Worm (Caenorhabditis elegans) whole organism, early embryonic: ENCODE measurements around the gene C45G9.10.

ENCODE experiments used
- ama-1 ChIP-seq: fragments of 150-350 bp; optimal IDR thresholded peaks from 2 replicates; lab custom pipeline; 2014
- ceh-36 ChIP-seq: sonication (generic microtip); optimal IDR thresholded peaks from 2 replicates; lab custom pipeline; 2016; ENCODE audit warnings: missing genetic modification characterization, inconsistent platforms, missing compliant biosample characterization
- ets-7 ChIP-seq: sonication (generic microtip); optimal IDR thresholded peaks from 2 replicates; lab custom pipeline; 2016; ENCODE audit warnings: missing genotype, missing genetic modification characterization, missing compliant biosample characterization
- flt-1 ChIP-seq: fragments of 200-800 bp; sonication (Bioruptor generic); IDR thresholded peaks from 2 replicates; pipeline ENCODE4 v1.3.6; 2022; ENCODE audit warnings: missing genetic modification characterization, missing compliant biosample characterization
- hmbx-1 ChIP-seq: sonication (generic microtip); optimal IDR thresholded peaks from 2 replicates; lab custom pipeline; 2016; ENCODE audit warnings: mild to moderate bottlenecking, missing genetic modification characterization, missing compliant biosample characterization
- hmg-4 ChIP-seq: fragments of 200-800 bp; sonication (Bioruptor generic); optimal IDR thresholded peaks from 2 replicates; lab custom pipeline; 2018; ENCODE audit warnings: mild to moderate bottlenecking, missing genetic modification characterization, missing compliant biosample characterization
- hnd-1 ChIP-seq: sonication (generic microtip); optimal IDR thresholded peaks from 2 replicates; lab custom pipeline; 2016; ENCODE audit warnings: missing genetic modification characterization, missing compliant biosample characterization
- pes-1 ChIP-seq: fragments of 200-800 bp; sonication (Bioruptor generic); IDR thresholded peaks from 2 replicates; pipeline ENCODE4 v1.3.6; 2022; ENCODE audit warnings: missing genetic modification reagents, missing genetic modification characterization, missing compliant biosample characterization
- scrt-1 ChIP-seq: fragments of 200-800 bp; sonication (Bioruptor generic); IDR thresholded peaks from 2 replicates; pipeline ENCODE4 v1.3.6; 2022; ENCODE audit warnings: missing genetic modification characterization, missing compliant biosample characterization
- sea-1 ChIP-seq: fragments of 200-800 bp; sonication (Bioruptor generic); conservative IDR thresholded peaks from 2 replicates; pipeline ENCODE4 v1.3.6; 2022; ENCODE audit warnings: missing genetic modification characterization, missing compliant biosample characterization
- tbx-11 ChIP-seq: fragments of 200-800 bp; sonication (Bioruptor generic); IDR thresholded peaks from 2 replicates; pipeline ENCODE4 v1.3.6; 2022; ENCODE audit warnings: missing genetic modification characterization, missing compliant biosample characterization
- tbx-37 ChIP-seq: fragments of 200-800 bp; sonication (Bioruptor generic); conservative IDR thresholded peaks from 2 replicates; pipeline ENCODE4 v1.3.6; 2022; ENCODE audit warnings: missing genetic modification reagents, missing genetic modification characterization, missing compliant biosample characterization
- tra-4 ChIP-seq: sonication (generic microtip); optimal IDR thresholded peaks from 2 replicates; lab custom pipeline; 2017; ENCODE audit warnings: missing genetic modification characterization, missing compliant biosample characterization

DNA sequence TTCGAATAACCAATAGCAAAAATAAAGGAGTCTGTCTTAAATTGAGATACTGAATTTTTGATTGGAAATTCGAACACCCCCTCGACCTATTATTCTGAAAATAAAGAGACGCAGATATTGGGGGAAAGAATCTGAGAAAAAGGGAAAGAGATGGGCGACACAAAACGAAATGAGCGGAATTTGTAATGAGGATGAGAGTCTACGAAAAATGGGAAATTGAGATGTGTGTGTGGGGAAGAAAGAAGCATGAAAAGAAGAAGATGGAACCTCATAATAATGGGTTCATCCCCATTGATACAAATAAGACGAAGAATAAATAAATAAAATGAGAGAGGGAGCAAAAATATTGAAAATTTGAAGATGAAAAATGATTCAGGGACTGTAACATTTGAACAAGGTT lies 23.8 kb upstream of the C45G9.10 start, which contains the start of gene cah-1:
- TF ChIP-seq ama-1, result no peak
- TF ChIP-seq ets-7 (tag; lab: Kevin White, UChicago), result no peak
- no peak for TF ChIP-seq tra-4 (tag; lab: Kevin White, UChicago)
- TF ChIP-seq tbx-11 (GFP tag; lab: Robert Waterston, UW), result no peak
- no peak for TF ChIP-seq sea-1 (GFP tag; lab: Robert Waterston, UW)
- no peak for TF ChIP-seq tbx-37 (GFP tag; lab: Robert Waterston, UW)
- no peak for TF ChIP-seq flt-1
- TF ChIP-seq hmg-4 (GFP tag; lab: Kevin White, UChicago), result no peak
- no peak for TF ChIP-seq pes-1 (GFP tag; lab: Robert Waterston, UW)
- no peak for TF ChIP-seq hnd-1 (tag; lab: Kevin White, UChicago)
- no peak for TF ChIP-seq hmbx-1 (tag; lab: Kevin White, UChicago)
- TF ChIP-seq scrt-1, result no peak
- no peak for TF ChIP-seq ceh-36
